Fruit fly (Drosophila melanogaster) Kc167 (cell line): ENCODE results near the gene CG8034.

Experiments used
- h ChIP-seq: fragments of >200 bp; optimal IDR thresholded peaks from 3 replicates; lab custom pipeline; 2018; ENCODE audit warnings: missing external identifiers
- insv ChIP-seq: fragments of >200 bp; optimal IDR thresholded peaks from 3 replicates; lab custom pipeline; 2018; ENCODE audit warnings: missing external identifiers
- psq ChIP-seq: fragments of >200 bp; optimal IDR thresholded peaks from 2 replicates; lab custom pipeline; 2017; ENCODE audit warnings: missing external identifiers
- ttk ChIP-seq: sonication (Bioruptor generic); optimal IDR thresholded peaks from 2 replicates; lab custom pipeline; 2017; ENCODE audit warnings: missing external identifiers

- TF ChIP-seq h (lab: Kevin White, UChicago) = no peak
- no peak for TF ChIP-seq ttk
- no peak for TF ChIP-seq insv (lab: Kevin White, UChicago)
- no peak for TF ChIP-seq psq (lab: Kevin White, UChicago)
These were observed 35.4 kb downstream of the CG8034 start for dm6 chrX:19262553-19262952.
